Worm (Caenorhabditis elegans) whole organism, L3 larva: Measurements from ENCODE around the gene vps-33.1.

Source experiments
- R02D3.7 ChIP-seq: fragments of 150-350 bp; optimal IDR thresholded peaks from 2 replicates; lab custom pipeline; 2014; ENCODE audit warnings: missing biosample characterization, missing genetic modification characterization
- aly-2 ChIP-seq: fragments of 150-350 bp; optimal IDR thresholded peaks from 2 replicates; lab custom pipeline; 2014; ENCODE audit warnings: missing biosample characterization, missing genetic modification characterization
- ama-1 ChIP-seq: fragments of 150-350 bp; optimal IDR thresholded peaks from 2 replicates; lab custom pipeline; 2018
- ceh-16 ChIP-seq: sonication (generic microtip); optimal IDR thresholded peaks from 2 replicates; lab custom pipeline; 2017; ENCODE audit warnings: missing biosample characterization, missing genetic modification characterization
- ceh-28 ChIP-seq: fragments of 150-350 bp; optimal IDR thresholded peaks from 2 replicates; lab custom pipeline; 2014; ENCODE audit warnings: missing biosample characterization, missing genetic modification reagents, missing genetic modification characterization
- ceh-82 ChIP-seq: fragments of 150-350 bp; optimal IDR thresholded peaks from 2 replicates; lab custom pipeline; 2014; ENCODE audit warnings: missing biosample characterization, missing genetic modification characterization
- ceh-9 ChIP-seq: sonication (generic microtip); optimal IDR thresholded peaks from 2 replicates; lab custom pipeline; 2018; ENCODE audit warnings: missing biosample characterization, missing genetic modification characterization
- daf-12 ChIP-seq: fragments of 150-350 bp; optimal IDR thresholded peaks from 2 replicates; lab custom pipeline; 2014; ENCODE audit warnings: missing biosample characterization, missing genetic modification reagents, missing genetic modification characterization
- egl-27 ChIP-seq: sonication (generic microtip); optimal IDR thresholded peaks from 4 replicates; lab custom pipeline; 2017; ENCODE audit warnings: missing biosample characterization, missing genetic modification reagents, missing genetic modification characterization
- egl-5 ChIP-seq: fragments of 150-350 bp; optimal IDR thresholded peaks from 2 replicates; lab custom pipeline; 2017; ENCODE audit warnings: missing biosample characterization, missing genetic modification reagents, missing genetic modification characterization, inconsistent platforms
- elt-1 ChIP-seq: fragments of 150-350 bp; optimal IDR thresholded peaks from 2 replicates; lab custom pipeline; 2014; ENCODE audit warnings: missing biosample characterization, missing genetic modification characterization
- elt-2 ChIP-seq: sonication (generic microtip); optimal IDR thresholded peaks from 2 replicates; lab custom pipeline; 2016; ENCODE audit warnings: missing genetic modification reagents, mild to moderate bottlenecking, missing genetic modification characterization, missing compliant biosample characterization
- elt-3 ChIP-seq, 3 experiments: fragments of 150-350 bp in 1 of 3; sonication (generic microtip) in 2 of 3; optimal IDR thresholded peaks; 2 replicates in 2 of 3; 4 replicates in 1 of 3; lab custom pipeline; 2014 to 2017; ENCODE audit warnings: missing biosample characterization in 3 of 3, missing genetic modification characterization in 3 of 3
- eor-1 ChIP-seq, 2 experiments: fragments of 150-350 bp; optimal IDR thresholded peaks; 2 replicates each; lab custom pipeline; 2014 to 2018; ENCODE audit warnings: missing biosample characterization in 2 of 2, missing genetic modification characterization in 2 of 2
- fkh-10 ChIP-seq: sonication (generic microtip); optimal IDR thresholded peaks from 2 replicates; lab custom pipeline; 2017; ENCODE audit warnings: missing biosample characterization, missing genetic modification reagents, missing genetic modification characterization
- fkh-2 ChIP-seq: fragments of 150-350 bp; optimal IDR thresholded peaks from 2 replicates; lab custom pipeline; 2014; ENCODE audit warnings: missing biosample characterization, missing genetic modification reagents, missing genetic modification characterization
- fos-1 ChIP-seq: fragments of 150-350 bp; optimal IDR thresholded peaks from 2 replicates; lab custom pipeline; 2014; ENCODE audit warnings: missing biosample characterization, missing genetic modification characterization
- hmg-11 ChIP-seq: sonication (generic microtip); optimal IDR thresholded peaks from 2 replicates; lab custom pipeline; 2016; ENCODE audit warnings: missing genetic modification characterization, missing compliant biosample characterization
- jun-1 ChIP-seq: fragments of 150-350 bp; optimal IDR thresholded peaks from 2 replicates; lab custom pipeline; 2014; ENCODE audit warnings: missing biosample characterization, missing genetic modification reagents, missing genetic modification characterization
- lin-15B ChIP-seq: fragments of 150-350 bp; optimal IDR thresholded peaks from 2 replicates; lab custom pipeline; 2014; ENCODE audit warnings: missing biosample characterization, missing genetic modification characterization
- lsy-12 ChIP-seq: sonication (generic microtip); optimal IDR thresholded peaks from 2 replicates; lab custom pipeline; 2016; ENCODE audit warnings: mild to moderate bottlenecking, missing genetic modification characterization, missing compliant biosample characterization
- mdl-1 ChIP-seq: fragments of 150-350 bp; optimal IDR thresholded peaks from 2 replicates; lab custom pipeline; 2014; ENCODE audit warnings: missing biosample characterization, missing genetic modification characterization
- mml-1 ChIP-seq: fragments of 150-350 bp; sonication (generic microtip); optimal IDR thresholded peaks from 3 replicates; lab custom pipeline; 2014; ENCODE audit warnings: missing biosample characterization, missing genetic modification characterization
- nfya-1 ChIP-seq: sonication (generic microtip); optimal IDR thresholded peaks from 2 replicates; lab custom pipeline; 2017; ENCODE audit warnings: missing genetic modification characterization, mild to moderate bottlenecking, missing compliant biosample characterization, antibody characterized with exemption, moderate library complexity; ENCODE audit not compliant: insufficient read depth
- nhr-11 ChIP-seq: fragments of 150-350 bp; optimal IDR thresholded peaks from 2 replicates; lab custom pipeline; 2014; ENCODE audit warnings: missing biosample characterization, missing genetic modification characterization
- nhr-12 ChIP-seq: fragments of 150-350 bp; optimal IDR thresholded peaks from 2 replicates; lab custom pipeline; 2014; ENCODE audit warnings: missing biosample characterization, missing genetic modification characterization
- nhr-23 ChIP-seq: fragments of 150-350 bp; optimal IDR thresholded peaks from 2 replicates; lab custom pipeline; 2014; ENCODE audit warnings: missing biosample characterization, missing genetic modification reagents, missing genetic modification characterization
- nhr-25 ChIP-seq: sonication (generic microtip); optimal IDR thresholded peaks from 2 replicates; lab custom pipeline; 2017; ENCODE audit warnings: missing biosample characterization, missing genetic modification characterization
- nhr-43 ChIP-seq: sonication (generic microtip); optimal IDR thresholded peaks from 2 replicates; lab custom pipeline; 2016; ENCODE audit warnings: mild to moderate bottlenecking, missing genetic modification characterization, missing compliant biosample characterization; ENCODE audit not compliant: poor library complexity, severe bottlenecking
- nhr-67 ChIP-seq: fragments of 150-350 bp; optimal IDR thresholded peaks from 2 replicates; lab custom pipeline; 2014; ENCODE audit warnings: missing biosample characterization, missing genetic modification characterization
- nhr-76 ChIP-seq: fragments of 150-350 bp; sonication (generic microtip); optimal IDR thresholded peaks from 5 replicates; lab custom pipeline; 2014; ENCODE audit warnings: missing biosample characterization, missing genetic modification characterization
- nhr-77 ChIP-seq: fragments of 150-350 bp; optimal IDR thresholded peaks from 2 replicates; lab custom pipeline; 2014; ENCODE audit warnings: missing biosample characterization, missing genetic modification characterization
- pha-4 ChIP-seq: fragments of 150-350 bp; optimal IDR thresholded peaks from 2 replicates; lab custom pipeline; 2014; ENCODE audit warnings: missing biosample characterization, missing genetic modification reagents, missing genetic modification characterization
- pqm-1 ChIP-seq: fragments of 150-350 bp; optimal IDR thresholded peaks from 2 replicates; lab custom pipeline; 2017; ENCODE audit warnings: missing biosample characterization, missing genetic modification characterization, inconsistent platforms
- sea-2 ChIP-seq: fragments of 150-350 bp; sonication (generic microtip); optimal IDR thresholded peaks from 4 replicates; lab custom pipeline; 2014; ENCODE audit warnings: missing biosample characterization, missing genetic modification reagents, missing genetic modification characterization
- skn-1 ChIP-seq: fragments of 150-350 bp; optimal IDR thresholded peaks from 2 replicates; lab custom pipeline; 2014; ENCODE audit warnings: missing biosample characterization, missing genetic modification characterization
- snpc-4 ChIP-seq: fragments of 150-350 bp; optimal IDR thresholded peaks from 2 replicates; lab custom pipeline; 2014; ENCODE audit warnings: missing biosample characterization, missing genetic modification characterization
- tbx-2 ChIP-seq: sonication (generic microtip); optimal IDR thresholded peaks from 2 replicates; lab custom pipeline; 2016; ENCODE audit warnings: mild to moderate bottlenecking, missing genetic modification characterization, missing compliant biosample characterization
- unc-62 ChIP-seq: fragments of 150-350 bp; sonication (generic microtip); optimal IDR thresholded peaks from 4 replicates; lab custom pipeline; 2014; ENCODE audit warnings: missing biosample characterization, missing genetic modification reagents, missing genetic modification characterization
- zag-1 ChIP-seq: fragments of 150-350 bp; optimal IDR thresholded peaks from 2 replicates; lab custom pipeline; 2014; ENCODE audit warnings: missing biosample characterization, missing genetic modification characterization
- ztf-11 ChIP-seq: fragments of 150-350 bp; optimal IDR thresholded peaks from 2 replicates; lab custom pipeline; 2014; ENCODE audit warnings: missing biosample characterization, missing genetic modification characterization

Gene vps-33.1

DNA sequence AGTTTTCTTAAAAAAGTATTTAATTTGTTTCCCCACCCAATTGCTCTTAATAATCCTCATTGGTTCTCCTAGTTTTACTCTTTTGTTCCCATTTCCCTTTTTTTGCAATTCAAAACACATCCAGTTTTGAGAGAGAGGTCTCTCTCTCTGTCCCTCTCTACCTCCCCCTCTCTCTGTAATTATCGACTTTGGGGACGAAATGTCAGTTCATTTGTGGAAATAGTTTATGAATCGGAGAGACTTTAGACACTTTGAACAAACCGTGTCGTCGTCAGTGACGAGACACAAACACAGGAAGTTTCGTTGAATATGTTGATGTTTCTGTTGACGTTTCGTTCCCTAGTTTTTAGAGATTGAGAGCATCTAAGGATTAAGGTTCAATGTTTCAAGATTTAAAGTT is 37.6 kb upstream of the vps-33.1 start:
- TF ChIP-seq lin-15B (tag; lab: Kevin White, UChicago) (no peak), nhr-43 (tag; lab: Kevin White, UChicago) (no peak), nhr-23 (peak; percentile 41), egl-27 (tag; lab: Kevin White, UChicago) (no peak), nhr-25 (peak; percentile 40), snpc-4 (tag; lab: Kevin White, UChicago) (no peak), pha-4 (tag; lab: Kevin White, UChicago) (no peak), aly-2 (tag; lab: Kevin White, UChicago) (no peak), mml-1 (no peak), fkh-2 (no peak), skn-1 (tag; lab: Kevin White, UChicago) (no peak), eor-1 (tag; optimal IDR thresholded peaks at IDR 0.05; lab: Kevin White, UChicago) (no peak), nhr-12 (tag; lab: Kevin White, UChicago) (no peak), sea-2 (GFP tag; lab: Kevin White, UChicago) (no peak)

- TF ChIP-seq nhr-11 (tag; lab: Kevin White, UChicago): no peak
- no peak for TF ChIP-seq elt-3 (tag; optimal IDR thresholded peaks at IDR 0.05; lab: Kevin White, UChicago)
- TF ChIP-seq nhr-43 (tag; lab: Kevin White, UChicago): no peak
- no peak for TF ChIP-seq nhr-67
Measured at ce11 chrIII:8664897-8665388, 35.8 kb upstream of the vps-33.1 start, which contains the start of gene F22B7.1. F22B7.1 (plus strand) TSS chrIII:8665338.

DNA sequence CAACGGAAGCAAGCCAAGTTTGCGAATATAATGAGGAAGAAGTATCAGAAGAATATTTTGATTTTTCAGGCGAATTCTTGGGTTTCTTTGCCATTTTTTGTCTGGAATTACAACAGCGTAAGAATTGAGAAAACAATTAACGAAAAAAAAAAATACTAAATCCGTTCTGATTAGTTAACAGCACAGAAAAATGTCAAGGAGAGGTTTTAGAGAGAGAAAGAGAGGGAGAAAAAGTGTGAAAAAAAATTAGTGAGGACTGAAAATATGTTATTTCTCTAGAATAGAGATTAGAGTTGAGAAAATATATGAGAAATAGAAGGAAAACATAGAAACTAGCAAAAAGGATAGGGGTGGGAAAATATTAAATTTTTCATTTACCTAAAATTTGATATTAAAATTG is 33.3 kb upstream of the vps-33.1 start, which contains the start of gene dpy-19:
Gene dpy-19, minus strand, starts transcription at position 101 of the 400 bp plus-strand sequence.
- TF ChIP-seq egl-27 (tag; lab: Kevin White, UChicago): no peak
- no peak for TF ChIP-seq nhr-12 (tag; lab: Kevin White, UChicago)
- no peak for TF ChIP-seq skn-1 (tag; lab: Kevin White, UChicago)
- TF ChIP-seq fkh-2: no peak
- no peak for TF ChIP-seq nhr-23

DNA sequence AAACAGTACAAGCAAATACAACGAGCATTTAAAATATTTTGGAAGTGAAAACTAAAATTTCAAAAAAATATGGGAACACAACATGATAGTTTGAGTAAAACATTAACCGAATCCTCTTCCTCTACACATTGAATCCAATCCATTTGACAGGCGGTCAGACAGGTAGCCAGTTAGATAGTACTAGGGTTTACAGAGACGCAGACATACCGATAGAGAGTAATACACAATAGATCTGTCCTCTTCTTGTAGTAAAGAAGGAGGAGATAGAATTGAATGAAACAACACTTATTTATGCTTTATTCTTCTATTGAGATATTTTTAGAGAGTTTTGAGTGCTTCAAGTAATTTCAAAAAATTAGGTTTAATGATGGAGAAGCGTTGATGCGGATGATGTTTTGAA is 32.0 kb upstream of the vps-33.1 start:
- peak; percentile 19 for TF ChIP-seq hmg-11
- peak; percentile 9 for TF ChIP-seq nhr-25
- no peak for TF ChIP-seq tbx-2 (tag; lab: Kevin White, UChicago)
- TF ChIP-seq nfya-1 (tag; lab: Kevin White, UChicago): no peak

DNA sequence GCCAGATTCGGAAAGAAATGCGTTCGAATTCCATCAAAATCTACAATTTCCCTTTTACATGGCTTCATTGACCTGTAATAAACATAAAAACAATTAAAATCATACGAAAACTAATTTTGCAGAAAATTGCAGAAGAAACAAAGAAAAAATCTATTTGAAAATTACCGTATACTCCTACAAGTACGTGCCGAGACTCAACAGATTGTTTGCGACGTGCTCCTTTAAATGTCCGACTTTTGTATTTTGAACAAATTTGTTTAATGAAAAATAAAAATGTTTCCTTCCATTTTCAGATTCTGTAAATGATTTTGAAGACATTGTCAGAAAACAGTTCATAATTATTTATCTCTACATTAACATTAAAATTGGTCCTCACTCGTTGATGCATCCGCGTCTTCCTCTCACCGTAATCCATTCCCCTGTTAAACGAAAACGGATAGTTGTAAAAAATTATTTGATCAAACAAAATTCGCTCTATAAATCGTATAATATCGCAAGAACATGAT is 25.7 kb upstream of the vps-33.1 start, which contains the start of gene pgl-2:
Gene pgl-2, minus strand, starts transcription at position 456 of the 506 bp plus-strand sequence.
- TF ChIP-seq mml-1: no peak
- TF ChIP-seq ceh-9: no peak
- no peak for TF ChIP-seq eor-1 (tag; optimal IDR thresholded peaks at IDR 0.05; lab: Kevin White, UChicago)

DNA sequence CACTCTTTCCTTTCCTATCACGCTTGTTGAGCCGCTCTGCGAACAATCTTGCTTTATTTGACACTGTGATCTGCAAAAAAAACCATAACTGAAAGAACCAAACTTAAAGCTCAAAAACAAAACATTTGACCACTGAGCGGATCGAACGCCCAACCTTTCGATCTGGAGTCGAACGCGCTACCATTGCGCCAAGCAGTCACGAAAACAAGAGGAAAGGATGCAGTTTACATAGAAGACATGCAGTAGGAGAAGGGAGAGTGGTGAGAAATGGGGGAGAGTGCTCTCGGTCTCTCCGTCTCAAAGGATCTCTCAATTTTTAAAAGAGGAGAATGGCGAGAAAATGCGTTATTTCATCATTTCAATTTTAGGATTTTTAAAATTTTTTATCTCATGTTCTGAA is 22.4 kb upstream of the vps-33.1 start:
- TF ChIP-seq ceh-28 (tag; lab: Kevin White, UChicago): no peak
- TF ChIP-seq nhr-77 (tag; lab: Kevin White, UChicago): no peak
- peak; percentile 26 for TF ChIP-seq pqm-1
- TF ChIP-seq ceh-16: no peak
- TF ChIP-seq daf-12 (tag; lab: Kevin White, UChicago): no peak
- peak; percentile 51 for TF ChIP-seq nhr-25
- no peak for TF ChIP-seq mdl-1 (tag; lab: Kevin White, UChicago)
- no peak for TF ChIP-seq snpc-4 (tag; lab: Kevin White, UChicago)
- TF ChIP-seq nhr-12 (tag; lab: Kevin White, UChicago): no peak
- TF ChIP-seq zag-1 (tag; lab: Kevin White, UChicago): no peak
- no peak for TF ChIP-seq R02D3.7 (tag; lab: Kevin White, UChicago)
- TF ChIP-seq ama-1 (lab: Kevin White, UChicago): no peak
- peak; percentile 64 for TF ChIP-seq lsy-12
- TF ChIP-seq hmg-11: peak; percentile 90
- TF ChIP-seq aly-2 (tag; lab: Kevin White, UChicago): no peak
- peak; percentile 15 for TF ChIP-seq elt-2 (tag; lab: Kevin White, UChicago)
- no peak for TF ChIP-seq elt-1 (tag; lab: Kevin White, UChicago)
- TF ChIP-seq fos-1 (tag; lab: Kevin White, UChicago): no peak
- no peak for TF ChIP-seq ztf-11 (tag; lab: Kevin White, UChicago)
- TF ChIP-seq fkh-10 (GFP tag; lab: Kevin White, UChicago): no peak
- no peak for TF ChIP-seq mml-1
- no peak for TF ChIP-seq unc-62 (GFP tag; lab: Kevin White, UChicago)
- peak; percentile 30 for TF ChIP-seq egl-5 (tag; lab: Kevin White, UChicago)
- TF ChIP-seq nhr-43 (tag; lab: Kevin White, UChicago): peak; percentile 67
- peak; percentile 71 for TF ChIP-seq nfya-1 (tag; lab: Kevin White, UChicago)
- peak; percentile 34 for TF ChIP-seq skn-1 (tag; lab: Kevin White, UChicago)
- no peak for TF ChIP-seq nhr-76 (tag; lab: Kevin White, UChicago)
- peak; percentile 12 for TF ChIP-seq ceh-82 (tag; lab: Kevin White, UChicago)
- TF ChIP-seq jun-1 (tag; lab: Kevin White, UChicago): peak; percentile 61
